Fruit fly (Drosophila melanogaster) whole organism, embryonic: ENCODE data around the gene CG44362.

Experiments
- Asciz ChIP-seq: fragments of 200-800 bp; sonication (Bioruptor generic); optimal IDR thresholded peaks from 2 replicates; lab custom pipeline; 2017; ENCODE audit warnings: missing biosample characterization, mild to moderate bottlenecking, missing genetic modification characterization, missing genetic modification reagents
- Atf-2 ChIP-seq: fragments of 200-800 bp; sonication (Bioruptor generic); optimal IDR thresholded peaks from 2 replicates; lab custom pipeline; 2016; ENCODE audit warnings: missing biosample characterization, missing genetic modification characterization
- CG10431 ChIP-seq: fragments of 200-800 bp; sonication (Bioruptor generic); optimal IDR thresholded peaks from 3 replicates; lab custom pipeline; 2018; ENCODE audit warnings: missing biosample characterization, mild to moderate bottlenecking, missing genetic modification characterization
- CG13123 ChIP-seq: fragments of 200-800 bp; sonication (Bioruptor generic); optimal IDR thresholded peaks from 2 replicates; lab custom pipeline; 2016; ENCODE audit warnings: missing biosample characterization, missing genetic modification characterization
- CG14441 ChIP-seq: fragments of 200-800 bp; sonication (Bioruptor generic); IDR thresholded peaks from 2 replicates; pipeline ENCODE4 v1.3.6; 2022; ENCODE audit warnings: missing biosample characterization, missing genetic modification characterization
- CG14710 ChIP-seq: fragments of 200-800 bp; sonication (Bioruptor generic); optimal IDR thresholded peaks from 3 replicates; lab custom pipeline; 2019; ENCODE audit warnings: missing biosample characterization, mild to moderate bottlenecking, missing genetic modification characterization, moderate library complexity
- CG1529 ChIP-seq: fragments of 200-800 bp; sonication (Bioruptor generic); optimal IDR thresholded peaks from 3 replicates; lab custom pipeline; 2018; ENCODE audit warnings: missing biosample characterization, missing genetic modification characterization
- CG15514 ChIP-seq: fragments of 200-800 bp; sonication (Bioruptor generic); optimal IDR thresholded peaks from 3 replicates; lab custom pipeline; 2017; ENCODE audit warnings: missing biosample characterization, missing genetic modification characterization, mild to moderate bottlenecking, moderate library complexity, missing genetic modification reagents
- CG17186 ChIP-seq: fragments of 200-800 bp; sonication (Bioruptor generic); optimal IDR thresholded peaks from 3 replicates; lab custom pipeline; 2017; ENCODE audit warnings: missing biosample characterization, missing genetic modification reagents, missing genetic modification characterization
- CG17568 ChIP-seq: fragments of 200-800 bp; sonication (Bioruptor generic); optimal IDR thresholded peaks from 2 replicates; lab custom pipeline; 2018; ENCODE audit warnings: missing biosample characterization, mild to moderate bottlenecking, missing genetic modification characterization, moderate library complexity
- CG18599 ChIP-seq: fragments of 200-800 bp; sonication (Bioruptor generic); optimal IDR thresholded peaks from 3 replicates; lab custom pipeline; 2017; ENCODE audit warnings: missing biosample characterization, missing genetic modification characterization, mild to moderate bottlenecking, moderate library complexity, missing genetic modification reagents
- CG2129 ChIP-seq: fragments of 200-800 bp; sonication (Bioruptor generic); IDR thresholded peaks from 2 replicates; pipeline ENCODE4 v1.3.6; 2022; ENCODE audit warnings: missing biosample characterization, missing genetic modification characterization; ENCODE audit not compliant: partially characterized antibody
- CG30403 ChIP-seq: fragments of 200-800 bp; sonication (Bioruptor generic); optimal IDR thresholded peaks from 3 replicates; lab custom pipeline; 2016; ENCODE audit warnings: missing biosample characterization, missing genetic modification characterization
- CG3163 ChIP-seq: fragments of 200-800 bp; sonication (Bioruptor generic); optimal IDR thresholded peaks from 3 replicates; lab custom pipeline; 2016; ENCODE audit warnings: missing biosample characterization, missing genetic modification characterization
- CG32532 ChIP-seq: fragments of 200-800 bp; sonication (Bioruptor generic); IDR thresholded peaks from 2 replicates; pipeline ENCODE4 v1.3.6; 2022; ENCODE audit warnings: missing biosample characterization, missing genetic modification characterization
- CG4328 ChIP-seq: fragments of 200-800 bp; sonication (Bioruptor generic); optimal IDR thresholded peaks from 3 replicates; lab custom pipeline; 2017; ENCODE audit warnings: missing biosample characterization, missing genetic modification reagents, missing genetic modification characterization
- CG7987 ChIP-seq: fragments of 200-800 bp; sonication (Bioruptor generic); optimal IDR thresholded peaks from 2 replicates; lab custom pipeline; 2018; ENCODE audit warnings: missing biosample characterization, mild to moderate bottlenecking, missing genetic modification characterization, moderate library complexity
- CG8924 ChIP-seq: fragments of 200-800 bp; optimal IDR thresholded peaks from 3 replicates; lab custom pipeline; 2019; ENCODE audit warnings: missing biosample characterization, mild to moderate bottlenecking, missing genetic modification characterization, moderate library complexity
- CG9797 ChIP-seq: fragments of 200-800 bp; sonication (Bioruptor generic); optimal IDR thresholded peaks from 3 replicates; lab custom pipeline; 2018; ENCODE audit warnings: missing biosample characterization, mild to moderate bottlenecking, missing genetic modification characterization
- CG9932 ChIP-seq: fragments of 200-800 bp; sonication (Bioruptor generic); IDR thresholded peaks from 2 replicates; pipeline ENCODE4 v1.3.6; 2022; ENCODE audit warnings: missing biosample characterization, missing genetic modification characterization
- Camta ChIP-seq: fragments of 200-800 bp; sonication (Bioruptor generic); optimal IDR thresholded peaks from 2 replicates; lab custom pipeline; 2016; ENCODE audit warnings: missing biosample characterization, missing genetic modification characterization
- D ChIP-seq, 2 experiments: fragments of 200-800 bp in 1 of 2; fragments of >200 bp in 1 of 2; sonication (Bioruptor generic) in 1 of 2; optimal IDR thresholded peaks; 2 replicates in 1 of 2; 3 replicates in 1 of 2; lab custom pipeline; 2017; ENCODE audit warnings: mild to moderate bottlenecking in 1 of 2, missing biosample characterization in 1 of 2, missing genetic modification characterization in 1 of 2, missing genetic modification reagents in 1 of 2
- Dbx ChIP-seq: fragments of 200-800 bp; sonication (Bioruptor generic); IDR thresholded peaks from 3 replicates; pipeline ENCODE4 v1.3.6; 2022; ENCODE audit warnings: missing biosample characterization, missing genetic modification characterization
- Dll ChIP-seq: fragments of 200-800 bp; sonication (Bioruptor generic); IDR thresholded peaks from 4 replicates; pipeline ENCODE4 v1.3.6; 2022; ENCODE audit warnings: missing biosample characterization, missing genetic modification characterization; ENCODE audit not compliant: partially characterized antibody
- Dref ChIP-seq: fragments of 200-800 bp; sonication (Bioruptor generic); IDR thresholded peaks from 2 replicates; pipeline ENCODE4 v1.3.6; 2022; ENCODE audit warnings: missing biosample characterization, missing genetic modification characterization
- Hmx ChIP-seq: fragments of 200-800 bp; sonication (Bioruptor generic); optimal IDR thresholded peaks from 2 replicates; lab custom pipeline; 2016; ENCODE audit warnings: missing biosample characterization, missing genetic modification characterization
- Hr3 ChIP-seq: fragments of 200-800 bp; sonication (Bioruptor generic); optimal IDR thresholded peaks from 3 replicates; lab custom pipeline; 2016; ENCODE audit warnings: missing biosample characterization, missing genetic modification characterization
- Kr ChIP-seq: fragments of 200-800 bp; sonication (Bioruptor generic); optimal IDR thresholded peaks from 2 replicates; lab custom pipeline; 2017; ENCODE audit warnings: missing biosample characterization, mild to moderate bottlenecking, missing genetic modification characterization
- MTF-1 ChIP-seq: fragments of 200-800 bp; sonication (Bioruptor generic); optimal IDR thresholded peaks from 2 replicates; lab custom pipeline; 2018; ENCODE audit warnings: missing biosample characterization, mild to moderate bottlenecking, missing genetic modification characterization, borderline replicate concordance
- Vsx1 ChIP-seq: fragments of 200-800 bp; sonication (Bioruptor generic); optimal IDR thresholded peaks from 2 replicates; lab custom pipeline; 2017; ENCODE audit warnings: missing biosample characterization, mild to moderate bottlenecking, missing genetic modification characterization, missing genetic modification reagents
- YL-1 ChIP-seq: fragments of 200-800 bp; sonication (Bioruptor generic); optimal IDR thresholded peaks from 3 replicates; lab custom pipeline; 2017; ENCODE audit warnings: missing biosample characterization, mild to moderate bottlenecking, missing genetic modification characterization
- amos ChIP-seq: fragments of 200-800 bp; sonication (Bioruptor generic); IDR thresholded peaks from 2 replicates; pipeline ENCODE4 v1.3.6; 2022; ENCODE audit warnings: missing biosample characterization, missing genetic modification characterization; ENCODE audit not compliant: partially characterized antibody
- ase ChIP-seq: fragments of 200-800 bp; sonication (Bioruptor generic); IDR thresholded peaks from 3 replicates; pipeline ENCODE4 v1.3.6; 2022; ENCODE audit warnings: missing biosample characterization, missing genetic modification characterization
- bab2 ChIP-seq: fragments of 200-800 bp; sonication (Bioruptor generic); optimal IDR thresholded peaks from 2 replicates; lab custom pipeline; 2016; ENCODE audit warnings: missing biosample characterization, missing genetic modification characterization
- cad ChIP-seq: fragments of >200 bp; optimal IDR thresholded peaks from 2 replicates; lab custom pipeline; 2017; ENCODE audit warnings: missing biosample characterization, missing genetic modification characterization
- dm ChIP-seq: fragments of 200-800 bp; sonication (Bioruptor generic); optimal IDR thresholded peaks from 3 replicates; lab custom pipeline; 2016; ENCODE audit warnings: missing biosample characterization, missing genetic modification characterization
- fd102C ChIP-seq: fragments of 200-800 bp; sonication (Bioruptor generic); optimal IDR thresholded peaks from 2 replicates; lab custom pipeline; 2018; ENCODE audit warnings: missing biosample characterization, mild to moderate bottlenecking, missing genetic modification characterization, moderate library complexity
- grn ChIP-seq: fragments of 200-800 bp; sonication (Bioruptor generic); optimal IDR thresholded peaks from 3 replicates; lab custom pipeline; 2017; ENCODE audit warnings: missing biosample characterization, missing genetic modification characterization
- her ChIP-seq: fragments of 200-800 bp; sonication (Bioruptor generic); optimal IDR thresholded peaks from 2 replicates; lab custom pipeline; 2016; ENCODE audit warnings: missing biosample characterization, missing genetic modification characterization
- kah ChIP-seq: fragments of 200-800 bp; sonication (Bioruptor generic); optimal IDR thresholded peaks from 2 replicates; lab custom pipeline; 2018; ENCODE audit warnings: missing biosample characterization, mild to moderate bottlenecking, missing genetic modification characterization
- lilli ChIP-seq: fragments of 200-800 bp; sonication (Bioruptor generic); optimal IDR thresholded peaks from 3 replicates; lab custom pipeline; 2016; ENCODE audit warnings: missing biosample characterization, missing genetic modification characterization
- lola ChIP-seq, 3 experiments: fragments of >200 bp in 2 of 3; fragments of 200-800 bp in 1 of 3; sonication (Bioruptor generic) in 1 of 3; optimal IDR thresholded peaks; 2 replicates each; lab custom pipeline; 2017 to 2019; ENCODE audit warnings: missing biosample characterization in 3 of 3, missing genetic modification characterization in 3 of 3, mild to moderate bottlenecking in 1 of 3, moderate library complexity in 1 of 3
- p53 ChIP-seq: fragments of 200-800 bp; sonication (Bioruptor generic); optimal IDR thresholded peaks from 2 replicates; lab custom pipeline; 2016; ENCODE audit warnings: missing biosample characterization, missing genetic modification characterization
- sens-2 ChIP-seq: fragments of 200-800 bp; sonication (Bioruptor generic); IDR thresholded peaks from 2 replicates; pipeline ENCODE4 v1.3.6; 2022; ENCODE audit warnings: missing biosample characterization, missing genetic modification characterization
- seq ChIP-seq: fragments of 200-800 bp; sonication (Bioruptor generic); IDR thresholded peaks from 2 replicates; pipeline ENCODE4 v1.3.6; 2022; ENCODE audit warnings: missing biosample characterization, missing genetic modification characterization
- tll ChIP-seq, 2 experiments: fragments of 200-800 bp in 1 of 2; fragments of >200 bp in 1 of 2; sonication (Bioruptor generic) in 1 of 2; optimal IDR thresholded peaks; 2 replicates each; lab custom pipeline; 2017 to 2019; ENCODE audit warnings: missing biosample characterization in 2 of 2, missing genetic modification characterization in 2 of 2, mild to moderate bottlenecking in 1 of 2, moderate library complexity in 1 of 2
- tna ChIP-seq: fragments of 200-800 bp; sonication (Bioruptor generic); IDR thresholded peaks from 2 replicates; pipeline ENCODE4 v1.3.6; 2022; ENCODE audit warnings: missing biosample characterization, missing genetic modification characterization; ENCODE audit not compliant: partially characterized antibody
- trem ChIP-seq: fragments of 200-800 bp; optimal IDR thresholded peaks from 3 replicates; lab custom pipeline; 2019; ENCODE audit warnings: missing biosample characterization, mild to moderate bottlenecking, missing genetic modification characterization, moderate library complexity

CG44362 gene

DNA sequence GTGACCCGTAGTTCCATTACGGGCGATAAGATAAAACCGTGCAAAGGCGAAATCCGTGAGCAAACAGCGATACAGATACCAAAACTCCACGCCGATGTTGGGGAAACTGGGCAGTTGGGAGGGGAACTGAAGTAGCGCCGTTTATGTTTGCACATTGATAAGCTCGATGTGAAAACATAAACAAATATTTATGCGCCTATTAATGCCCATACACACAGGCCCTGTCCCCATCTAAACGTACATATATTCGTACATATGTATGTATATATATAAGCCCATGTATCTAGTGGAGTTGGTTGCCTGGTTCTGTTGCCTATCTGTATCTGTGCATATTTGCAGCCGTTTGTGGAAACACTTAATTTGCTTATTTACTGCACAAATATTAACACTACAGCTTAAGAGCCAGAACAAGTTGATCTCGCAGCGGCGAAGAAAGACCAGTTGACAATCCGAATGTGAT, 43.0 kb upstream of the CG44362 start (continued):
- TF ChIP-seq Dll (GFP tag; lab: Robert Waterston, UW), result no peak
- TF ChIP-seq Asciz, result peak; percentile 85
- TF ChIP-seq Vsx1 (GFP tag; lab: Kevin White, UChicago), result peak; percentile 87
- no peak for TF ChIP-seq Dref
- no peak for TF ChIP-seq amos (GFP tag; lab: Robert Waterston, UW)
- peak; percentile 89 for TF ChIP-seq Kr (GFP tag; lab: Kevin White, UChicago)
- TF ChIP-seq CG10431 (GFP tag; lab: Kevin White, UChicago), result peak; percentile 57
- peak; percentile 13 for TF ChIP-seq CG13123
- 0 out of 2 replicates have a peak, but pooled peaks have one; percentile 8 for TF ChIP-seq CG9932
- TF ChIP-seq D (optimal IDR thresholded peaks at IDR 0.05; lab: Kevin White, UChicago), result no peak
- TF ChIP-seq D (GFP tag; optimal IDR thresholded peaks at IDR 0.05; lab: Kevin White, UChicago), result peak; percentile 64
- TF ChIP-seq CG14710 (tag; lab: Kevin White, UChicago), result peak; percentile 76
- peak; percentile 38; the same call in 1 of the 3 replicates for TF ChIP-seq ase (GFP tag; lab: Robert Waterston, UW)
- no peak for TF ChIP-seq dm
- peak; percentile 90 for TF ChIP-seq MTF-1 (GFP tag; lab: Kevin White, UChicago)
- no peak for TF ChIP-seq cad (GFP tag; lab: Kevin White, UChicago)
- TF ChIP-seq CG15514 (GFP tag; lab: Kevin White, UChicago), result peak; percentile 81
- TF ChIP-seq CG30403 (GFP tag; lab: Kevin White, UChicago), result peak; percentile 28
- TF ChIP-seq YL-1, result peak; percentile 71
- peak; percentile 70 for TF ChIP-seq fd102C (GFP tag; lab: Kevin White, UChicago)
- no peak for TF ChIP-seq tll (GFP tag; optimal IDR thresholded peaks at IDR 0.05; lab: Kevin White, UChicago)
- TF ChIP-seq kah (GFP tag; lab: Kevin White, UChicago), result peak; percentile 47
- no peak for TF ChIP-seq Atf-2 (GFP tag; lab: Kevin White, UChicago)
- peak; percentile 9; the same call in 1 of the 2 replicates for TF ChIP-seq sens-2 (GFP tag; lab: Robert Waterston, UW)
- no peak for TF ChIP-seq tna (GFP tag; lab: Robert Waterston, UW)
- no peak for TF ChIP-seq Hr3 (GFP tag; lab: Kevin White, UChicago)
- TF ChIP-seq lilli (GFP tag; lab: Kevin White, UChicago), result peak; percentile 39
- 0 out of 3 replicates have a peak, but pooled peaks have one; percentile 50 for TF ChIP-seq Dbx
- peak; percentile 18; the same call in 1 of the 2 replicates for TF ChIP-seq CG32532 (GFP tag; lab: Robert Waterston, UW)
- TF ChIP-seq her (GFP tag; lab: Kevin White, UChicago), result peak; percentile 33
- peak; percentile 72 for TF ChIP-seq CG17186 (GFP tag; lab: Kevin White, UChicago)
- no peak for TF ChIP-seq CG2129 (GFP tag; lab: Robert Waterston, UW)
- peak; percentile 24 for TF ChIP-seq CG3163
- TF ChIP-seq lola (GFP tag; optimal IDR thresholded peaks at IDR 0.05; lab: Kevin White, UChicago), result peak in 1 of 3 experiments; percentile 49
- peak; percentile 20 for TF ChIP-seq CG9797 (GFP tag; lab: Kevin White, UChicago)
- TF ChIP-seq CG7987 (GFP tag; lab: Kevin White, UChicago), result peak; percentile 91
- TF ChIP-seq CG8924 (tag; lab: Kevin White, UChicago), result peak; percentile 82
- peak; percentile 63 for TF ChIP-seq Camta
- peak; percentile 87 for TF ChIP-seq CG17568 (GFP tag; lab: Kevin White, UChicago)
- peak; percentile 74 for TF ChIP-seq CG1529 (GFP tag; lab: Kevin White, UChicago)
- TF ChIP-seq grn (GFP tag; lab: Kevin White, UChicago), result peak; percentile 67
- peak; percentile 61; the same call in 1 of the 2 replicates for TF ChIP-seq seq (GFP tag; lab: Robert Waterston, UW)
- peak; percentile 1 for TF ChIP-seq p53 (GFP tag; lab: Kevin White, UChicago)
- peak; percentile 68 for TF ChIP-seq bab2 (GFP tag; lab: Kevin White, UChicago)
- peak; percentile 82 for TF ChIP-seq CG18599 (GFP tag; lab: Kevin White, UChicago)
- TF ChIP-seq CG4328 (GFP tag; lab: Kevin White, UChicago), result peak; percentile 34
- no peak; the same call in 1 of the 2 replicates for TF ChIP-seq CG14441
- TF ChIP-seq Hmx (GFP tag; lab: Kevin White, UChicago), result no peak
- TF ChIP-seq trem, result peak; percentile 39
